Fruit fly (Drosophila melanogaster) whole organism, prepupa: ENCODE measurements around the gene CG13841.

Source experiments
- CG11294 ChIP-seq: fragments of 200-800 bp; sonication (Bioruptor generic); IDR thresholded peaks from 2 replicates; pipeline ENCODE4 v1.3.6; 2022; ENCODE audit warnings: missing biosample characterization, missing genetic modification characterization
- CG31627 ChIP-seq: fragments of 200-800 bp; sonication (Bioruptor generic); optimal IDR thresholded peaks from 3 replicates; lab custom pipeline; 2016; ENCODE audit warnings: missing biosample characterization, missing genetic modification characterization
- CG32006 ChIP-seq: fragments of 200-800 bp; sonication (Bioruptor generic); optimal IDR thresholded peaks from 3 replicates; lab custom pipeline; 2017; ENCODE audit warnings: missing biosample characterization, mild to moderate bottlenecking, missing genetic modification characterization
- CG6792 ChIP-seq: fragments of 200-800 bp; sonication (Bioruptor generic); optimal IDR thresholded peaks from 3 replicates; lab custom pipeline; 2016; ENCODE audit warnings: missing biosample characterization, missing genetic modification characterization
- CG6854 ChIP-seq: fragments of 200-800 bp; sonication (Bioruptor generic); optimal IDR thresholded peaks from 2 replicates; lab custom pipeline; 2017; ENCODE audit warnings: missing biosample characterization, mild to moderate bottlenecking, missing genetic modification characterization
- CG8319 ChIP-seq: fragments of 200-800 bp; sonication (Bioruptor generic); optimal IDR thresholded peaks from 3 replicates; lab custom pipeline; 2016; ENCODE audit warnings: missing biosample characterization, missing genetic modification characterization
- Ets21C ChIP-seq: fragments of 200-800 bp; sonication (Bioruptor generic); optimal IDR thresholded peaks from 3 replicates; lab custom pipeline; 2016; ENCODE audit warnings: missing biosample characterization, missing genetic modification characterization
- Sox15 ChIP-seq: fragments of 200-800 bp; sonication (Bioruptor generic); optimal IDR thresholded peaks from 3 replicates; lab custom pipeline; 2016; ENCODE audit warnings: missing biosample characterization, missing genetic modification characterization
- dsx ChIP-seq: fragments of 200-800 bp; optimal IDR thresholded peaks from 3 replicates; lab custom pipeline; 2019; ENCODE audit warnings: missing biosample characterization, mild to moderate bottlenecking, missing genetic modification characterization, moderate library complexity; ENCODE audit not compliant: poor library complexity, severe bottlenecking
- fd59A ChIP-seq: fragments of 200-800 bp; sonication (Bioruptor generic); optimal IDR thresholded peaks from 2 replicates; lab custom pipeline; 2017; ENCODE audit warnings: missing biosample characterization, mild to moderate bottlenecking, missing genetic modification characterization, missing genetic modification reagents
- lz ChIP-seq: fragments of 200-800 bp; sonication (Bioruptor generic); optimal IDR thresholded peaks from 3 replicates; lab custom pipeline; 2016; ENCODE audit warnings: missing biosample characterization, missing genetic modification characterization
- pdm3 ChIP-seq: fragments of 200-800 bp; sonication (Bioruptor generic); optimal IDR thresholded peaks from 3 replicates; lab custom pipeline; 2016; ENCODE audit warnings: missing biosample characterization, missing genetic modification characterization
- salr ChIP-seq, 2 experiments: fragments of 200-800 bp; sonication (Bioruptor generic); optimal IDR thresholded peaks; 3 replicates each; lab custom pipeline; 2016 to 2018; ENCODE audit warnings: missing biosample characterization in 2 of 2, missing genetic modification characterization in 2 of 2, mild to moderate bottlenecking in 1 of 2
- topi ChIP-seq: fragments of 200-800 bp; sonication (Bioruptor generic); optimal IDR thresholded peaks from 3 replicates; lab custom pipeline; 2016; ENCODE audit warnings: missing biosample characterization, missing genetic modification characterization

- TF ChIP-seq topi (GFP tag; lab: Kevin White, UChicago) (no peak), Ets21C (GFP tag; lab: Kevin White, UChicago) (no peak), CG31627 (no peak), CG32006 (GFP tag; lab: Kevin White, UChicago) (no peak), CG6792 (no peak), salr (GFP tag; optimal IDR thresholded peaks at IDR 0.05; lab: Kevin White, UChicago) (no peak), pdm3 (no peak), fd59A (no peak), CG6854 (GFP tag; lab: Kevin White, UChicago) (no peak), dsx (GFP tag; lab: Kevin White, UChicago) (no peak), CG8319 (GFP tag; lab: Kevin White, UChicago) (no peak), lz (no peak), Sox15 (GFP tag; lab: Kevin White, UChicago) (no peak), CG11294 (GFP tag; lab: Robert Waterston, UW) (no peak)
These were observed 14.6 kb downstream of the CG13841 start for dm6 chr3R:22752929-22753328.
